Worm (Caenorhabditis elegans) whole organism, L1 larva: ENCODE data around the gene R13D7.2.
A peak's percentile ranks its signal among the peaks of the same experiment; 100 is the strongest.

ENCODE experiments used
- Y116A8C.19 ChIP-seq: sonication (generic microtip); optimal IDR thresholded peaks from 2 replicates; lab custom pipeline; 2016; ENCODE audit warnings: missing compliant biosample characterization, missing genetic modification characterization, borderline replicate concordance
- aha-1 ChIP-seq: fragments of 150-350 bp; optimal IDR thresholded peaks from 2 replicates; lab custom pipeline; 2014; ENCODE audit warnings: missing biosample characterization, missing genetic modification characterization
- aly-2 ChIP-seq: fragments of 150-350 bp; optimal IDR thresholded peaks from 2 replicates; lab custom pipeline; 2014; ENCODE audit warnings: missing biosample characterization, missing genetic modification characterization
- blmp-1 ChIP-seq: fragments of 150-350 bp; optimal IDR thresholded peaks from 2 replicates; lab custom pipeline; 2014; ENCODE audit warnings: missing biosample characterization, missing genetic modification characterization
- ceh-63 ChIP-seq: fragments of 200-800 bp; sonication (Bioruptor generic); optimal IDR thresholded peaks from 2 replicates; lab custom pipeline; 2018; ENCODE audit warnings: mild to moderate bottlenecking, missing genetic modification characterization, missing compliant biosample characterization
- ceh-88 ChIP-seq: fragments of 200-800 bp; sonication (Bioruptor generic); IDR thresholded peaks from 2 replicates; pipeline ENCODE4 v1.3.6; 2022; ENCODE audit warnings: missing genetic modification characterization, missing compliant biosample characterization
- dsc-1 ChIP-seq: sonication (generic microtip); optimal IDR thresholded peaks from 2 replicates; lab custom pipeline; 2016; ENCODE audit warnings: mild to moderate bottlenecking, missing genetic modification characterization, missing compliant biosample characterization
- efl-1 ChIP-seq, 4 experiments: fragments of 150-350 bp; optimal IDR thresholded peaks in 3 of 4; peaks in 1 of 4; 1 replicate in 1 of 4; 2 replicates in 3 of 4; lab custom pipeline; 2014; ENCODE audit warnings: missing biosample characterization in 2 of 4, missing genetic modification characterization in 2 of 4, missing genetic modification reagents in 2 of 4
- egl-13 ChIP-seq: sonication (generic microtip); optimal IDR thresholded peaks from 2 replicates; lab custom pipeline; 2016; ENCODE audit warnings: missing genotype, missing genetic modification reagents, missing genetic modification characterization, missing compliant biosample characterization
- elt-3 ChIP-seq, 6 experiments: fragments of 150-350 bp in 1 of 6; sonication (generic microtip); optimal IDR thresholded peaks; 2 replicates each; lab custom pipeline; 2017 to 2018; ENCODE audit warnings: missing biosample characterization in 6 of 6, missing genetic modification characterization in 6 of 6, inconsistent platforms in 1 of 6
- ets-5 ChIP-seq: fragments of 200-800 bp; sonication (Bioruptor generic); IDR thresholded peaks from 2 replicates; pipeline ENCODE4 v1.3.6; 2022; ENCODE audit warnings: missing genetic modification characterization, missing compliant biosample characterization
- fkh-10 ChIP-seq: sonication (generic microtip); optimal IDR thresholded peaks from 2 replicates; lab custom pipeline; 2017; ENCODE audit warnings: missing biosample characterization, missing genetic modification reagents, missing genetic modification characterization
- fkh-4 ChIP-seq: sonication (generic microtip); optimal IDR thresholded peaks from 2 replicates; lab custom pipeline; 2016; ENCODE audit warnings: missing compliant biosample characterization, missing genetic modification characterization, borderline replicate concordance
- fkh-8 ChIP-seq: sonication (generic microtip); optimal IDR thresholded peaks from 2 replicates; lab custom pipeline; 2016; ENCODE audit warnings: mild to moderate bottlenecking, missing genetic modification characterization, missing compliant biosample characterization
- grh-1 ChIP-seq: fragments of 200-800 bp; sonication (Bioruptor generic); IDR thresholded peaks from 2 replicates; pipeline ENCODE4 v1.3.6; 2022; ENCODE audit warnings: missing genetic modification reagents, missing genetic modification characterization, missing compliant biosample characterization
- isw-1 ChIP-seq: fragments of 200-800 bp; sonication (Bioruptor generic); IDR thresholded peaks from 2 replicates; pipeline ENCODE4 v1.3.6; 2022; ENCODE audit warnings: missing genetic modification characterization, missing compliant biosample characterization
- jun-1 ChIP-seq: fragments of 150-350 bp; optimal IDR thresholded peaks from 2 replicates; lab custom pipeline; 2014; ENCODE audit warnings: missing biosample characterization, missing genetic modification reagents, missing genetic modification characterization
- lin-14 ChIP-seq: fragments of 200-800 bp; sonication (Bioruptor generic); optimal IDR thresholded peaks from 2 replicates; lab custom pipeline; 2018; ENCODE audit warnings: mild to moderate bottlenecking, missing genetic modification characterization, moderate library complexity, missing compliant biosample characterization
- lin-35 ChIP-seq, 2 experiments: fragments of 150-350 bp; optimal IDR thresholded peaks; 2 replicates each; lab custom pipeline; 2014; ENCODE audit warnings: missing biosample characterization in 2 of 2, missing genetic modification characterization in 2 of 2, missing genetic modification reagents in 2 of 2
- lin-39 ChIP-seq: fragments of 150-350 bp; optimal IDR thresholded peaks from 2 replicates; lab custom pipeline; 2014; ENCODE audit warnings: missing biosample characterization, missing genetic modification reagents, missing genetic modification characterization
- lsy-2 ChIP-seq, 2 experiments: fragments of 150-350 bp; optimal IDR thresholded peaks; 2 replicates each; lab custom pipeline; 2014; ENCODE audit warnings: missing biosample characterization in 2 of 2, missing genetic modification characterization in 2 of 2
- nhr-11 ChIP-seq: fragments of 150-350 bp; optimal IDR thresholded peaks from 2 replicates; lab custom pipeline; 2014; ENCODE audit warnings: missing biosample characterization, missing genetic modification characterization
- nhr-19 ChIP-seq: fragments of 200-800 bp; sonication (Bioruptor generic); conservative IDR thresholded peaks from 2 replicates; pipeline ENCODE4 v1.3.6; 2022; ENCODE audit warnings: missing genetic modification characterization, missing compliant biosample characterization
- nhr-28 ChIP-seq: fragments of 150-350 bp; optimal IDR thresholded peaks from 2 replicates; lab custom pipeline; 2014; ENCODE audit warnings: missing biosample characterization, missing genetic modification characterization
- nhr-47 ChIP-seq: sonication (generic microtip); optimal IDR thresholded peaks from 2 replicates; lab custom pipeline; 2016; ENCODE audit warnings: mild to moderate bottlenecking, missing genetic modification characterization, moderate library complexity, missing compliant biosample characterization
- nhr-71 ChIP-seq: sonication (generic microtip); optimal IDR thresholded peaks from 2 replicates; lab custom pipeline; 2016; ENCODE audit warnings: mild to moderate bottlenecking, missing genetic modification characterization, moderate library complexity, missing compliant biosample characterization
- pag-3 ChIP-seq: sonication (generic microtip); optimal IDR thresholded peaks from 2 replicates; lab custom pipeline; 2017; ENCODE audit warnings: missing genetic modification characterization, mild to moderate bottlenecking, missing compliant biosample characterization, antibody characterized with exemption, borderline replicate concordance; ENCODE audit not compliant: insufficient read depth
- pax-3 ChIP-seq: fragments of 200-800 bp; sonication (Bioruptor generic); optimal IDR thresholded peaks from 2 replicates; lab custom pipeline; 2018; ENCODE audit warnings: mild to moderate bottlenecking, missing genetic modification characterization, moderate library complexity, missing compliant biosample characterization
- skn-1 ChIP-seq: fragments of 150-350 bp; optimal IDR thresholded peaks from 2 replicates; lab custom pipeline; 2014; ENCODE audit warnings: missing biosample characterization, missing genetic modification characterization
- sox-4 ChIP-seq: sonication (generic microtip); optimal IDR thresholded peaks from 2 replicates; lab custom pipeline; 2016; ENCODE audit warnings: missing genetic modification characterization, missing compliant biosample characterization
- sptf-1 ChIP-seq: fragments of 150-350 bp; optimal IDR thresholded peaks from 2 replicates; lab custom pipeline; 2014; ENCODE audit warnings: missing biosample characterization, missing genetic modification characterization
- tlp-1 ChIP-seq: fragments of 150-350 bp; optimal IDR thresholded peaks from 2 replicates; lab custom pipeline; 2014; ENCODE audit warnings: missing biosample characterization, missing genetic modification characterization
- unc-130 ChIP-seq: fragments of 150-350 bp; optimal IDR thresholded peaks from 2 replicates; lab custom pipeline; 2017; ENCODE audit warnings: missing biosample characterization, missing genetic modification characterization, inconsistent platforms
- unc-62 ChIP-seq: fragments of 150-350 bp; optimal IDR thresholded peaks from 2 replicates; lab custom pipeline; 2014; ENCODE audit warnings: missing biosample characterization, missing genetic modification reagents, missing genetic modification characterization
- zip-4 ChIP-seq: fragments of 200-800 bp; sonication (Bioruptor generic); optimal IDR thresholded peaks from 2 replicates; lab custom pipeline; 2018; ENCODE audit warnings: mild to moderate bottlenecking, missing genetic modification characterization, moderate library complexity, missing compliant biosample characterization

Gene R13D7.2

DNA sequence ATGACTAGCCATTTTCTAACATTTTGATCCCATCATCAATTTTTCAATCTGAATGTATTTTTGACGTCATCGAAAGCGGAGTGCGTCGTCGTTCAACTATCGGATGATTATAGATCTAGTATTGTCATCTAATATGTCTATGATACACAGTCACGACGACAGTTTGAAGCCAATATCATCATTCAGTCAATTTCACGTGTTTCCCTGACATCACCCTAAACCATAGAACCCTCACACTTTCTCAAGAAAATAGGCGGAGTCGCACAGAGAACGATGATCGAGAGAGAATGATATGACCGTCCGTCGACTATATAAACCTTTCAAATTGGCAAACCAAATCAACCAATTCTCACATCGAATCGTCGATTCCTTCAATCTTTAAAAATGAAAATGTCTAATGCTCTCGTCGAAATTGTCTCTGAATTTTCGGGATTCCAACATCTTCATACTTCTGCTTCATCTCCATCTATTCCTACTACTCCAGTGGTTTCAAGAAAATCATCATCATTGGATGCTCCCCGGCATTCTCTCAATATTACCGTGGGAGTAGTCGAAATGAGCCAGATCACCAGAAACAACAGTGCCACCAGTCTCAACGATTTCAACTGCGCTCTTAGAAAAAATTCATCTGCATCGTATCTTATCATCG is 6.2 kb downstream of the R13D7.2 start, which contains the start of gene F18E3.13 (continued):
- no peak for TF ChIP-seq zip-4 (GFP tag; lab: Kevin White, UChicago)
- TF ChIP-seq lin-14 (GFP tag; lab: Kevin White, UChicago), result peak; percentile 71
- peak; percentile 53; the same call in 1 of the 2 replicates for TF ChIP-seq grh-1 (GFP tag; lab: Robert Waterston, UW)
- TF ChIP-seq sox-4, result no peak
- no peak for TF ChIP-seq sptf-1 (tag; lab: Kevin White, UChicago)
- TF ChIP-seq ceh-63 (GFP tag; lab: Kevin White, UChicago), result no peak
- peak; percentile 88 for TF ChIP-seq nhr-71
- no peak for TF ChIP-seq tlp-1 (tag; lab: Kevin White, UChicago)
- TF ChIP-seq lin-39 (tag; lab: Kevin White, UChicago), result no peak

DNA sequence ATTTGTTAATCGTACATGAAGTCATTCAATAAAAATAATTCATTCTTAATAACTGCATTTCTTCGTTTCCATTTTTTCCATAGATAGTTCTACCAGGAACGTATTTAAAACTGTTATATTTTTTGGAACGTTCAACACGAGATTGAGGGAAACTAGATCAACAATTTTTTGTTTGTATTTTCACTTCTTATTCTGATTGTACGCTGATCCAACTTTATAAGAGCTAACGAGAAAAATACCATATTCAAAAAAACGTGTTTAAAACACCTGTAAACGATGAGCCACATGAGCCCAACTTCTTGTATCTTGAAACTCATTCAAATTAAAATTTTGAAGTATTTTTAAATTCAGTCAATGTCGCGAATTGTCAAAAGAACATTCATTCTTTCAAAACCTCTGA is 6.9 kb downstream of the R13D7.2 start:
- TF ChIP-seq ceh-63 (GFP tag; lab: Kevin White, UChicago) (no peak), unc-62 (GFP tag; lab: Kevin White, UChicago) (no peak), lin-35 (GFP tag; optimal IDR thresholded peaks at IDR 0.05; lab: Kevin White, UChicago) (peak in 1 of 2 experiments; percentile 17)

DNA sequence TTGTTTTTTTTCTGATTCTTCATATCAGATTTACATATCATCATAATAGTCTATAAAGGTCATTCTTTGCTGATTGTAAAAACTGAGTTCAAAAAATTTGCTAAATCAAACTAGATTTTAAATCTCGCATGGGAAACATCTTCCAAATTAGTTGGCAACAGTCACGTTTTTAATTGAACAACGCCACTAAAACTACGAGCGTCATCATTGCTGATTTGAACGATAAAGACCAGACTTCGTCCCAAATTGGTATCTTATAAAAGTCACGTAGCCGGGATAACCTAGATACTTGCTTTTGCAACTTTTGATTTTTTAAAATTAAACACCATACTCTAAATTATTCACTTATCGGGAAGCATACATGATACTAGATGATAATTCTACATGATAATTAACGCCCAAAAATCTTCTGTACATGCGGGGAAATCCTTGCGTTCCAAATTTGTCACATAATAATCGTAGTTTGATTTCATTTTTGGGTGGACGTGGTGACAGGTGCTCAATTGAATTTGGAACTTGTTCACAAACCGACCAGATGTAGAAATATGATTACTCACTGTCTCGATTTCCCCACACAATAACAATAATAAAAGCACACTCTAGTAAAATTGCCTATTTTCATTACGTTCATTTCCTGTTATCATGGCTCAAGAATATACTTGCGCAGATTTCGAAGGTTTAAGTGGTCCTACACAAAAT is 7.5 kb downstream of the R13D7.2 start, which contains the start of gene srw-67:
Gene srw-67 (plus strand): TSS at position 643 of the 699 bp plus-strand sequence.
- TF ChIP-seq pag-3 (tag; lab: Kevin White, UChicago) (no peak), ets-5 (GFP tag; lab: Robert Waterston, UW) (no peak), blmp-1 (tag; lab: Kevin White, UChicago) (peak; percentile 14), efl-1 (optimal IDR thresholded peaks at IDR 0.05; lab: Kevin White, UChicago) (no peak), efl-1 (GFP tag; optimal IDR thresholded peaks at IDR 0.05 in 1 of 2; lab: Kevin White, UChicago) (peak in 1 of 2 experiments; percentile 41), elt-3 (tag; optimal IDR thresholded peaks at IDR 0.05; lab: Kevin White, UChicago) (peak in 1 of 6 experiments; percentile 33), jun-1 (tag; lab: Kevin White, UChicago) (no peak), fkh-4 (tag; lab: Kevin White, UChicago) (no peak)

DNA sequence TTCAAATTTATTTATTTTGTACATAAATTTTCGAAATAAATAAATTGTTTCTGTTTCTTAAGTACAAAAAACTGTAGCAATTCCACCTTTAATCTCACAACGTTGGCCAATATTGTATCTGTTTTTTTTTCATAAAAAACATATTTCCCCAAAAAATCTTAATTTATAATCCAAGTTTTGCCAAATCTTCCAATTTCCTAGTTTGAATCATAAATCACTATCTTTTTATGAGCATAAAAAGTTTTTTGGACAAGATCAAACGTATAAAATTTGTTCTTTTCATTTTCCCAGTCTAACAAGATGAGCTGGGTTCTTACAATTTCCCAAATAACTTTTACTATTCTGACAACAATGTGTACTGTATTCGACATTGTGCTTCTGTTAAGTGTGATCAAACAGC is 10.5 kb downstream of the R13D7.2 start, which contains the start of gene srxa-4:
Gene srxa-4 (plus strand): TSS at position 301 of the 400 bp plus-strand sequence.
- TF ChIP-seq fkh-8, result no peak
- TF ChIP-seq skn-1 (tag; lab: Kevin White, UChicago), result no peak
- TF ChIP-seq ceh-88 (GFP tag; lab: Robert Waterston, UW), result no peak
- no peak for TF ChIP-seq isw-1
- TF ChIP-seq nhr-19 (GFP tag; lab: Robert Waterston, UW), result no peak
- no peak for TF ChIP-seq aha-1
- TF ChIP-seq pag-3 (tag; lab: Kevin White, UChicago), result no peak
- TF ChIP-seq lsy-2 (tag; optimal IDR thresholded peaks at IDR 0.05; lab: Kevin White, UChicago), result no peak
- TF ChIP-seq unc-130 (tag; lab: Kevin White, UChicago), result no peak

DNA sequence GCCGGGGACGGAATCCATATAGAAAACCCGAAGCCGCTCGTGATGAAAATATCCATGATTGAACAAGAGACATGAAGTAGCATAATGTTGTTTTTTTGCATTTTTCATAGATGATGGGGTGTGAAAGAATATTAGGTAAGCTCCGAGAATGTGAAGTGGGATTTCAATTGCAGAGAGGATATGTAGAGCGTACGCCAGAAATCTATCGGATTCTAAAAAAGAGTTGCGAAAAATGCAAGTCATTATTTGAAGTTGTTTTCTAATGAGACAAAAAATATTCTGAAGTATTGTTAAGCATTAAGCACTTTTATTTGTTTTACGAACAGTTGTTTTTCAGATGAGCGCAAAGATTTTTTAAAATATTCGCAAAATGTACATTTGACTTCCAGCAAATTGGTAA is 14.6 kb downstream of the R13D7.2 start, which contains the start of gene F18E3.10:
Gene F18E3.10 (minus strand): TSS at position 101 of the 400 bp plus-strand sequence.
- TF ChIP-seq nhr-28 (tag; lab: Kevin White, UChicago) (no peak), dsc-1 (tag; lab: Kevin White, UChicago) (no peak), efl-1 (optimal IDR thresholded peaks at IDR 0.05; lab: Kevin White, UChicago) (no peak), efl-1 (GFP tag; optimal IDR thresholded peaks at IDR 0.05 in 1 of 2; lab: Kevin White, UChicago) (no peak), egl-13 (tag; lab: Kevin White, UChicago) (no peak), fkh-10 (GFP tag; lab: Kevin White, UChicago) (no peak), fkh-8 (no peak), aly-2 (tag; lab: Kevin White, UChicago) (no peak), nhr-47 (tag; lab: Kevin White, UChicago) (no peak), fkh-4 (tag; lab: Kevin White, UChicago) (no peak), pax-3 (no peak), lin-14 (GFP tag; lab: Kevin White, UChicago) (no peak), nhr-11 (tag; lab: Kevin White, UChicago) (no peak), Y116A8C.19 (no peak), ceh-88 (GFP tag; lab: Robert Waterston, UW) (no peak)
- TF ChIP-seq, all 84 proteins: peak for 0
